Worm (Caenorhabditis elegans): ENCODE results near the gene F37C12.18.

Gene F37C12.18

DNA sequence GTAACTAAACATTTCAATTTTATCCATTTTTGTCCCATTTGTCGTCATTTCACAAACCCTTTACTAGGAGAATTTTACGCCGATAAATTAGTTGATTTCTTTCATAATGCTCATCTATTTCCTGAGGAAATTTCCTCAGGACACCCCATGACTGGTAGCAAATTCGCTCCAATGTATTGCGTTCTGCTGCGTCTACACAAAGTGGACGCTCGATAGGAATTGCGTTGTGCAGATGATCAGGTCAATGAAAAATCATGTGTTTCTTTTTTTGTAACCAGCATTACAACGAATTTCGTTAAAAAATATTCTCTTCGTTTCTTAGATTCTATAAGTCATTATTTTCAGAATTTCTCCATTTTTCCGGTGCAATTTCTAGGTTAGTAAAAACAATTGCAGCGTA, 13.4 kb downstream of the F37C12.18 start, which contains the start of gene epg-4:
epg-4 (plus strand) TSS at position 346 of the 400 bp plus-strand sequence.
- no peak for TF ChIP-seq tab-1 (GFP tag; IDR thresholded peaks at IDR 0.05)
- TF ChIP-seq flt-1 (GFP tag; IDR thresholded peaks at IDR 0.05), result 0 out of 2 replicates have a peak, but pooled peaks have one; percentile 18
- no peak; the same call in 1 of the 2 replicates for TF ChIP-seq ztf-23 (GFP tag; IDR thresholded peaks at IDR 0.05)
- no peak for TF ChIP-seq cog-1 (tag; optimal IDR thresholded peaks at IDR 0.05)

- no peak for TF ChIP-seq med-1 (GFP tag; optimal IDR thresholded peaks at IDR 0.05; ENCODE audit: insufficient read depth)
- TF ChIP-seq T22C8.4 (GFP tag; IDR thresholded peaks at IDR 0.05), result no peak
- no peak for TF ChIP-seq cog-1 (tag; optimal IDR thresholded peaks at IDR 0.05)
- TF ChIP-seq ref-1 (GFP tag; conservative IDR thresholded peaks at IDR 0.05), result no peak
- no peak for TF ChIP-seq ztf-29 (GFP tag; IDR thresholded peaks at IDR 0.05)
- no peak for TF ChIP-seq flt-1 (GFP tag; IDR thresholded peaks at IDR 0.05)
- no peak for TF ChIP-seq klf-2 (GFP tag; conservative IDR thresholded peaks at IDR 0.05)
- no peak for TF ChIP-seq tab-1 (GFP tag; IDR thresholded peaks at IDR 0.05)
- no peak for TF ChIP-seq ztf-23 (GFP tag; IDR thresholded peaks at IDR 0.05)
Observed at ce11 chrIII:7180613-7181012, 14.6 kb downstream of the F37C12.18 start, which contains the start of gene ndab-2. TSS of gene ndab-2 (plus strand) at chrIII:7180752.

- TF ChIP-seq tab-1 (GFP tag; IDR thresholded peaks at IDR 0.05) (no peak), cog-1 (tag; optimal IDR thresholded peaks at IDR 0.05) (peak; percentile 76), flt-1 (GFP tag; IDR thresholded peaks at IDR 0.05) (no peak), ref-1 (GFP tag; conservative IDR thresholded peaks at IDR 0.05) (no peak), klf-2 (GFP tag; conservative IDR thresholded peaks at IDR 0.05) (no peak), ztf-23 (GFP tag; IDR thresholded peaks at IDR 0.05) (peak; percentile 79), T22C8.4 (GFP tag; IDR thresholded peaks at IDR 0.05) (no peak), med-1 (GFP tag; optimal IDR thresholded peaks at IDR 0.05; ENCODE audit: insufficient read depth) (no peak), ztf-29 (GFP tag; IDR thresholded peaks at IDR 0.05) (no peak)
Observed at ce11 chrIII:7179538-7180301, 15.5 kb downstream of the F37C12.18 start, which contains the start of the genes rps-14 and rpl-36. TSS of gene rps-14 (minus strand) at chrIII:7179588. TSS of gene rpl-36 (plus strand) at chrIII:7180251.

ce11 chrIII:7178497-7178896, 16.7 kb downstream of the F37C12.18 start:
- TF ChIP-seq klf-2 (GFP tag; conservative IDR thresholded peaks at IDR 0.05) (no peak), ztf-23 (GFP tag; IDR thresholded peaks at IDR 0.05) (no peak), med-1 (GFP tag; optimal IDR thresholded peaks at IDR 0.05; ENCODE audit: insufficient read depth) (no peak), ztf-29 (GFP tag; IDR thresholded peaks at IDR 0.05) (no peak), cog-1 (tag; optimal IDR thresholded peaks at IDR 0.05) (no peak), tab-1 (GFP tag; IDR thresholded peaks at IDR 0.05) (no peak), T22C8.4 (GFP tag; IDR thresholded peaks at IDR 0.05) (no peak), ref-1 (GFP tag; conservative IDR thresholded peaks at IDR 0.05) (no peak), flt-1 (GFP tag; IDR thresholded peaks at IDR 0.05) (no peak)

- no peak for TF ChIP-seq cog-1 (tag; optimal IDR thresholded peaks at IDR 0.05)
- TF ChIP-seq flt-1 (GFP tag; IDR thresholded peaks at IDR 0.05), result no peak
- no peak for TF ChIP-seq tab-1 (GFP tag; IDR thresholded peaks at IDR 0.05)
- no peak for TF ChIP-seq ztf-23 (GFP tag; IDR thresholded peaks at IDR 0.05)
- TF ChIP-seq T22C8.4 (GFP tag; IDR thresholded peaks at IDR 0.05), result no peak
- no peak for TF ChIP-seq med-1 (GFP tag; optimal IDR thresholded peaks at IDR 0.05; ENCODE audit: insufficient read depth)
- no peak for TF ChIP-seq ztf-29 (GFP tag; IDR thresholded peaks at IDR 0.05)
- no peak for TF ChIP-seq ref-1 (GFP tag; conservative IDR thresholded peaks at IDR 0.05)
- TF ChIP-seq klf-2 (GFP tag; conservative IDR thresholded peaks at IDR 0.05), result no peak
Observed at ce11 chrIII:7170090-7170489, 25.1 kb downstream of the F37C12.18 start.

- TF ChIP-seq ztf-23 (GFP tag; IDR thresholded peaks at IDR 0.05) (no peak), tab-1 (GFP tag; IDR thresholded peaks at IDR 0.05) (no peak), flt-1 (GFP tag; IDR thresholded peaks at IDR 0.05) (no peak), ztf-29 (GFP tag; IDR thresholded peaks at IDR 0.05) (no peak), cog-1 (tag; optimal IDR thresholded peaks at IDR 0.05) (no peak), med-1 (GFP tag; optimal IDR thresholded peaks at IDR 0.05; ENCODE audit: insufficient read depth) (no peak), klf-2 (GFP tag; conservative IDR thresholded peaks at IDR 0.05) (no peak), T22C8.4 (GFP tag; IDR thresholded peaks at IDR 0.05) (no peak), ref-1 (GFP tag; conservative IDR thresholded peaks at IDR 0.05) (no peak)
Observed at ce11 chrIII:7167568-7167937, 27.7 kb downstream of the F37C12.18 start, which contains the start of gene acs-4. TSS of gene acs-4 (plus strand) at chrIII:7167838.

DNA sequence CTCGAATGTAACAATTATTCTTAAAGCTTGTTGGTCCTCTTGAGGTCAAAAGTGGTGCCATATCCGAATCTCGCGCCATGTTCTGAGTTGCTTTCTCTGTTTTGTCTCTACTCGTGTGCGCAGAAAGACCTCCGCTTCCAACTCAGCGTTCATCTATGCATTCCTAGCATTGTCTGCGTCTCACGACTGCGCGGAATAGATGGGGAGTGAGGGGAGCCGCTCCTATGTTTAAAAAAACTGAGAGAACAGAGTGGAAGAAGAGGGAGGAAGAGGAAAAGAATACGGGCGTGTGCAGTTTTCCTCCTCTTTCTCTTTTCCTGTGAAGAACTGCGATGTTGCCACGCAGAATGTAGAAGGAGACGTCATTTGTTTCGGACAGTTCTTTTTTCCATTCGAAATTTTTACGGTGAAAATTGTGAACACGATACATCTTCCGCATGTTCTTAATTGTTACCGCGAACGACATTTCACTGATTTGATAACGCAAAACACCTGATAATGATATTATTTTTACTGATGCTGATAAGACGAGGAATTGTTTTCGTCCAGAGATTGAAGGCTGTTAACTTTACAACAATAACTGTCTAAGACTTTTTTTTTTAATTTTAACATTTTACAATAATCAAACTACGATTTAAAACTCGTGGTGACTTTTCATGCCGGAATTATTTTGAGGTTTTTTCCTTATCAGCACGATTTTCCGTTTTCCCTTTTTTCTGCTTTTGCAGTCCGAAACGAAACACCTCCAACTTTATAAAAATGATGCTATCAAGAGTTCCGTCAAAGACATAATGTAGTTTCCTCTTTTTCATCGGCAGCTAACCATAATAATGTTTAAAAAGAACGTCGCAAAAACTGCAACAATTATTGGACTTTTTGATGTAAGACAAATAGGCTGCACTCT, 28.3 kb downstream of the F37C12.18 start:
- TF ChIP-seq tab-1 (GFP tag; IDR thresholded peaks at IDR 0.05), result no peak
- TF ChIP-seq cog-1 (tag; optimal IDR thresholded peaks at IDR 0.05), result no peak
- no peak for TF ChIP-seq ztf-29 (GFP tag; IDR thresholded peaks at IDR 0.05)
- TF ChIP-seq T22C8.4 (GFP tag; IDR thresholded peaks at IDR 0.05), result no peak
- no peak for TF ChIP-seq med-1 (GFP tag; optimal IDR thresholded peaks at IDR 0.05; ENCODE audit: insufficient read depth)
- no peak for TF ChIP-seq klf-2 (GFP tag; conservative IDR thresholded peaks at IDR 0.05)
- no peak for TF ChIP-seq ztf-23 (GFP tag; IDR thresholded peaks at IDR 0.05)
- TF ChIP-seq ref-1 (GFP tag; conservative IDR thresholded peaks at IDR 0.05), result no peak
- TF ChIP-seq flt-1 (GFP tag; IDR thresholded peaks at IDR 0.05), result no peak

- no peak for TF ChIP-seq ref-1 (GFP tag; conservative IDR thresholded peaks at IDR 0.05)
- TF ChIP-seq ztf-23 (GFP tag; IDR thresholded peaks at IDR 0.05), result no peak
- no peak for TF ChIP-seq cog-1 (tag; optimal IDR thresholded peaks at IDR 0.05)
- TF ChIP-seq ztf-29 (GFP tag; IDR thresholded peaks at IDR 0.05), result no peak
- TF ChIP-seq flt-1 (GFP tag; IDR thresholded peaks at IDR 0.05), result no peak
Observed at ce11 chrIII:7165816-7166229, 29.4 kb downstream of the F37C12.18 start.

DNA sequence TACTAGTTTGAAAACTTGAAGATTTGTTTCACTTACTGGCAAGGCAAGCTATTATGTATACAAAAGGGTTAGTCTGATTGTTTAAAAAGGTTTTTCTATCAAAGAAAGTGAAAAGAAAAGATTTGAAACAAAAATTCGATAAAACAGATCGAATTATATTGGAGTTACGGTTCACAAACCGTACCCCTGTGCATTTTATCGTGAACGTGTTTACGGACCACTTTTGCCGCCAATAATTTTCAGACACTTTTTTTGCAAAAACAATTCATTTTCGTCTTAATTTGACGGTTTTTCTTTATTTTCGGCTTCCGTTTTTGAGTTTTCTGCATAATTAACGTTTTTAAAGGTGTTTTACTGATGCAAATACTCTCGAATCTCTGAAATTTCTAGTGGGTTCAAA, 29.9 kb downstream of the F37C12.18 start:
- TF ChIP-seq cog-1 (tag; optimal IDR thresholded peaks at IDR 0.05) (no peak), ztf-29 (GFP tag; IDR thresholded peaks at IDR 0.05) (no peak), tab-1 (GFP tag; IDR thresholded peaks at IDR 0.05) (no peak), T22C8.4 (GFP tag; IDR thresholded peaks at IDR 0.05) (no peak), ref-1 (GFP tag; conservative IDR thresholded peaks at IDR 0.05) (no peak), flt-1 (GFP tag; IDR thresholded peaks at IDR 0.05) (no peak)

Data from whole organism, midembryonic.